Fruit fly (Drosophila melanogaster): ENCODE results near the gene CG33099.

Gene CG33099

dm6 chr3R:22565732-22566131, 35.4 kb upstream of the CG33099 start:
- no peak for TF ChIP-seq TFAM (GFP tag; optimal IDR thresholded peaks at IDR 0.05)
- TF ChIP-seq CG13894 (tag; optimal IDR thresholded peaks at IDR 0.05): peak; percentile 99
- TF ChIP-seq CG14441 (GFP tag; IDR thresholded peaks at IDR 0.05): no peak
- peak in 1 of 2 experiments; percentile 86 for TF ChIP-seq Eip74EF (GFP tag; optimal IDR thresholded peaks at IDR 0.05)
- TF ChIP-seq p53 (GFP tag; optimal IDR thresholded peaks at IDR 0.05): no peak
- no peak for TF ChIP-seq ken (GFP tag; IDR thresholded peaks at IDR 0.05)
- no peak for TF ChIP-seq gro (GFP tag; optimal IDR thresholded peaks at IDR 0.05)
- TF ChIP-seq mirr (GFP tag; optimal IDR thresholded peaks at IDR 0.05): no peak
- TF ChIP-seq stwl (tag; optimal IDR thresholded peaks at IDR 0.05): no peak
- no peak for TF ChIP-seq CG32532 (GFP tag; IDR thresholded peaks at IDR 0.05)
- no peak for TF ChIP-seq sima (GFP tag; optimal IDR thresholded peaks at IDR 0.05)
- TF ChIP-seq dan (GFP tag; IDR thresholded peaks at IDR 0.05): no peak
- no peak for TF ChIP-seq ewg (GFP tag; optimal IDR thresholded peaks at IDR 0.05)
- no peak for TF ChIP-seq CG2889 (GFP tag; IDR thresholded peaks at IDR 0.05)
- no peak for TF ChIP-seq CG10366 (GFP tag; IDR thresholded peaks at IDR 0.05)
- no peak for TF ChIP-seq Optix (GFP tag; IDR thresholded peaks at IDR 0.05)
- no peak for TF ChIP-seq CG11085 (GFP tag; IDR thresholded peaks at IDR 0.05)
- TF ChIP-seq CG12769 (tag; optimal IDR thresholded peaks at IDR 0.05): peak; percentile 1
- TF ChIP-seq Xrp1 (GFP tag; IDR thresholded peaks at IDR 0.05): no peak
- no peak for TF ChIP-seq tin (GFP tag; optimal IDR thresholded peaks at IDR 0.05)
- TF ChIP-seq D19B (GFP tag; optimal IDR thresholded peaks at IDR 0.05): no peak
- TF ChIP-seq CG4404 (GFP tag; IDR thresholded peaks at IDR 0.05): no peak
- TF ChIP-seq ham (GFP tag; IDR thresholded peaks at IDR 0.05): no peak
- TF ChIP-seq CoRest (tag; optimal IDR thresholded peaks at IDR 0.05): no peak
- no peak for TF ChIP-seq Sox102F (GFP tag; optimal IDR thresholded peaks at IDR 0.05)
- TF ChIP-seq sd (tag; optimal IDR thresholded peaks at IDR 0.05): peak; percentile 28
- no peak for TF ChIP-seq CG12236 (GFP tag; optimal IDR thresholded peaks at IDR 0.05)
- TF ChIP-seq CG42726 (GFP tag; IDR thresholded peaks at IDR 0.05; ENCODE audit: partially characterized antibody): no peak
- no peak for TF ChIP-seq NK7.1 (GFP tag; optimal IDR thresholded peaks at IDR 0.05)
- peak; percentile 63; the same call in 2 of the 4 replicates for TF ChIP-seq chinmo (GFP tag; IDR thresholded peaks at IDR 0.05; ENCODE audit: partially characterized antibody)
- TF ChIP-seq H15 (GFP tag; IDR thresholded peaks at IDR 0.05): no peak
- no peak for TF ChIP-seq Bgb (GFP tag; IDR thresholded peaks at IDR 0.05; ENCODE audit: partially characterized antibody)
- no peak for TF ChIP-seq kah (GFP tag; optimal IDR thresholded peaks at IDR 0.05)
- no peak for TF ChIP-seq Lhr (GFP tag; optimal IDR thresholded peaks at IDR 0.05)

- TF ChIP-seq CG13296 (GFP tag; optimal IDR thresholded peaks at IDR 0.05): no peak
- no peak for TF ChIP-seq Hey (tag; optimal IDR thresholded peaks at IDR 0.05)
- peak; percentile 84 for TF ChIP-seq Dip2 (GFP tag; IDR thresholded peaks at IDR 0.05)
- TF ChIP-seq so (GFP tag; IDR thresholded peaks at IDR 0.05): no peak
- TF ChIP-seq CG5245 (GFP tag; optimal IDR thresholded peaks at IDR 0.05): no peak
- TF ChIP-seq CG1832 (GFP tag; optimal IDR thresholded peaks at IDR 0.05): no peak
- TF ChIP-seq sd (tag; optimal IDR thresholded peaks at IDR 0.05): no peak
- peak; percentile 90 for TF ChIP-seq CTCF (GFP tag; optimal IDR thresholded peaks at IDR 0.05)
- TF ChIP-seq CG1024 (GFP tag; IDR thresholded peaks at IDR 0.05): no peak
- TF ChIP-seq CG1792 (GFP tag; optimal IDR thresholded peaks at IDR 0.05): no peak
- TF ChIP-seq fd102C (GFP tag; optimal IDR thresholded peaks at IDR 0.05): no peak
- peak; percentile 38 for TF ChIP-seq sens (GFP tag)
- no peak for TF ChIP-seq ken (GFP tag; IDR thresholded peaks at IDR 0.05)
These were observed 34.3 kb upstream of the CG33099 start for dm6 chr3R:22564707-22565106.

All from whole organism, embryonic.